Fruit fly (Drosophila melanogaster): ENCODE results near the gene ssp6.
A peak's percentile ranks its signal among the peaks of the same experiment; 100 is the strongest.

ssp6 gene

dm6 chr3L:6050230-6050807, 26.2 kb upstream of the ssp6 start, which contains the start of gene Jon65Aiii (continued):
- TF ChIP-seq hkb (optimal IDR thresholded peaks at IDR 0.05): no peak
- no peak for TF ChIP-seq hkb (GFP tag; IDR thresholded peaks at IDR 0.05)
- no peak for TF ChIP-seq CG17612 (GFP tag; IDR thresholded peaks at IDR 0.05)
- TF ChIP-seq Aef1 (GFP tag; IDR thresholded peaks at IDR 0.05): no peak
- no peak for TF ChIP-seq MTF-1 (GFP tag; optimal IDR thresholded peaks at IDR 0.05; ENCODE audit: borderline replicate concordance)
- TF ChIP-seq dm (GFP tag; optimal IDR thresholded peaks at IDR 0.05): no peak
- TF ChIP-seq CG10654 (GFP tag; optimal IDR thresholded peaks at IDR 0.05): no peak
- no peak for TF ChIP-seq ase (GFP tag; IDR thresholded peaks at IDR 0.05)
- no peak for TF ChIP-seq ATbp (GFP tag; optimal IDR thresholded peaks at IDR 0.05)
- TF ChIP-seq Dref (GFP tag; IDR thresholded peaks at IDR 0.05): no peak
- TF ChIP-seq Camta (GFP tag; optimal IDR thresholded peaks at IDR 0.05): no peak
- peak; percentile 88 for TF ChIP-seq mirr (GFP tag; optimal IDR thresholded peaks at IDR 0.05)
- TF ChIP-seq Rx (GFP tag; IDR thresholded peaks at IDR 0.05): no peak
- TF ChIP-seq Side (GFP tag; optimal IDR thresholded peaks at IDR 0.05): no peak
- TF ChIP-seq CG18599 (GFP tag; optimal IDR thresholded peaks at IDR 0.05): peak; percentile 45
- TF ChIP-seq CG2199 (GFP tag; IDR thresholded peaks at IDR 0.05): no peak
- peak; percentile 18 for TF ChIP-seq sd (tag; optimal IDR thresholded peaks at IDR 0.05)
- TF ChIP-seq CG1792 (GFP tag; optimal IDR thresholded peaks at IDR 0.05): no peak
- no peak for TF ChIP-seq Ets97D (GFP tag; optimal IDR thresholded peaks at IDR 0.05)
- no peak for TF ChIP-seq CG10979 (tag; optimal IDR thresholded peaks at IDR 0.05)
- TF ChIP-seq HLHmδ (GFP tag; optimal IDR thresholded peaks at IDR 0.05): no peak
- TF ChIP-seq Drgx (GFP tag; IDR thresholded peaks at IDR 0.05): no peak
- no peak for TF ChIP-seq jing (GFP tag; optimal IDR thresholded peaks at IDR 0.05)
- no peak for TF ChIP-seq CG11247 (GFP tag; IDR thresholded peaks at IDR 0.05)
- peak; percentile 6 for TF ChIP-seq HmgZ (tag; optimal IDR thresholded peaks at IDR 0.05)
- TF ChIP-seq CG3995 (GFP tag; optimal IDR thresholded peaks at IDR 0.05): no peak
- no peak for TF ChIP-seq kah (GFP tag; optimal IDR thresholded peaks at IDR 0.05)
- TF ChIP-seq CG11093 (GFP tag; IDR thresholded peaks at IDR 0.05): no peak
- no peak for TF ChIP-seq Asciz (GFP tag; optimal IDR thresholded peaks at IDR 0.05)
- no peak for TF ChIP-seq CG10543 (GFP tag; optimal IDR thresholded peaks at IDR 0.05)
- peak; percentile 15 for TF ChIP-seq cwo (GFP tag; optimal IDR thresholded peaks at IDR 0.05)
- no peak for TF ChIP-seq Chrac-16 (GFP tag; optimal IDR thresholded peaks at IDR 0.05)
- TF ChIP-seq CG11456 (GFP tag; IDR thresholded peaks at IDR 0.05): no peak
- no peak for TF ChIP-seq Ravus (GFP tag; IDR thresholded peaks at IDR 0.05)
- no peak for TF ChIP-seq CG6689 (GFP tag; IDR thresholded peaks at IDR 0.05)
- TF ChIP-seq CG13775 (GFP tag; optimal IDR thresholded peaks at IDR 0.05): no peak
- TF ChIP-seq CG7963 (GFP tag; IDR thresholded peaks at IDR 0.05; ENCODE audit: partially characterized antibody): no peak
- no peak for TF ChIP-seq Adf1 (GFP tag; IDR thresholded peaks at IDR 0.05)
- TF ChIP-seq CG3407 (GFP tag; optimal IDR thresholded peaks at IDR 0.05): no peak
- TF ChIP-seq CG4328 (GFP tag; optimal IDR thresholded peaks at IDR 0.05): no peak
- no peak for TF ChIP-seq nerfin-2 (GFP tag; IDR thresholded peaks at IDR 0.05; ENCODE audit: partially characterized antibody)
- peak; percentile 37; the same call in 1 of the 2 replicates for TF ChIP-seq GATAe (GFP tag; conservative IDR thresholded peaks at IDR 0.05)
- TF ChIP-seq sqz (GFP tag; optimal IDR thresholded peaks at IDR 0.05): no peak
- peak; percentile 82 for TF ChIP-seq run (tag; optimal IDR thresholded peaks at IDR 0.05)

Measured in whole organism, embryonic.